Fruit fly (Drosophila melanogaster) Kc167 (cell line): ENCODE results near the gene Zaf1.

Source experiments
- Myc ChIP-seq: fragments of >200 bp; optimal IDR thresholded peaks from 2 replicates; lab custom pipeline; 2017; ENCODE audit warnings: missing external identifiers
- Sin3A ChIP-seq: fragments of >200 bp; optimal IDR thresholded peaks from 2 replicates; lab custom pipeline; 2018; ENCODE audit warnings: missing external identifiers
- h ChIP-seq: fragments of >200 bp; optimal IDR thresholded peaks from 3 replicates; lab custom pipeline; 2018; ENCODE audit warnings: missing external identifiers
- insv ChIP-seq: fragments of >200 bp; optimal IDR thresholded peaks from 3 replicates; lab custom pipeline; 2018; ENCODE audit warnings: missing external identifiers
- psq ChIP-seq: fragments of >200 bp; optimal IDR thresholded peaks from 2 replicates; lab custom pipeline; 2017; ENCODE audit warnings: missing external identifiers
- ttk ChIP-seq: sonication (Bioruptor generic); optimal IDR thresholded peaks from 2 replicates; lab custom pipeline; 2017; ENCODE audit warnings: missing external identifiers

Gene Zaf1

dm6 chr3R:11612467-11612866 is 13.0 kb downstream of the Zaf1 start:
- no peak for TF ChIP-seq ttk (lab: Kevin White, UChicago)
- TF ChIP-seq insv: no peak
- TF ChIP-seq h (lab: Kevin White, UChicago): no peak
- no peak for TF ChIP-seq Myc (lab: Kevin White, UChicago)
- TF ChIP-seq Sin3A (lab: Kevin White, UChicago): no peak
- no peak for TF ChIP-seq psq (lab: Kevin White, UChicago)

- TF ChIP-seq psq (lab: Kevin White, UChicago) (no peak), ttk (lab: Kevin White, UChicago) (no peak), Myc (lab: Kevin White, UChicago) (no peak), Sin3A (lab: Kevin White, UChicago) (no peak)
Measured at dm6 chr3R:11606679-11607078, 18.8 kb downstream of the Zaf1 start.

- no peak for TF ChIP-seq h (lab: Kevin White, UChicago)
Measured at dm6 chr3R:11604654-11605436, 20.6 kb downstream of the Zaf1 start.

dm6 chr3R:11603136-11603535 is 22.3 kb downstream of the Zaf1 start:
- TF ChIP-seq h (lab: Kevin White, UChicago) (no peak), Myc (lab: Kevin White, UChicago) (no peak), psq (lab: Kevin White, UChicago) (no peak), ttk (lab: Kevin White, UChicago) (no peak), Sin3A (lab: Kevin White, UChicago) (no peak), insv (no peak)

dm6 chr3R:11595523-11595922 is 29.9 kb downstream of the Zaf1 start:
- TF ChIP-seq insv (no peak), Myc (lab: Kevin White, UChicago) (no peak), psq (lab: Kevin White, UChicago) (no peak), h (lab: Kevin White, UChicago) (no peak), ttk (lab: Kevin White, UChicago) (no peak), Sin3A (lab: Kevin White, UChicago) (no peak)

dm6 chr3R:11589764-11590358 is 35.6 kb downstream of the Zaf1 start, which contains the start of gene CG6791:
Gene CG6791, minus strand, starts transcription at chr3R:11590146.
- TF ChIP-seq Myc (lab: Kevin White, UChicago) (no peak), insv (no peak), psq (lab: Kevin White, UChicago) (no peak), Sin3A (lab: Kevin White, UChicago) (no peak), h (lab: Kevin White, UChicago) (no peak), ttk (lab: Kevin White, UChicago) (no peak)

dm6 chr3R:11582253-11582589 is 43.2 kb downstream of the Zaf1 start:
- TF ChIP-seq Sin3A (lab: Kevin White, UChicago) (no peak), psq (lab: Kevin White, UChicago) (no peak), Myc (lab: Kevin White, UChicago) (no peak), h (lab: Kevin White, UChicago) (no peak), ttk (lab: Kevin White, UChicago) (no peak), insv (no peak)

- TF ChIP-seq insv (no peak), ttk (lab: Kevin White, UChicago) (no peak)
Measured at dm6 chr3R:11581340-11582252, 43.8 kb downstream of the Zaf1 start, which contains the start of gene wkd. Gene wkd, plus strand, starts transcription at chr3R:11581576.

dm6 chr3R:11578645-11579044 is 46.8 kb downstream of the Zaf1 start, which contains the start of the genes CG6790 and CG5342:
Gene CG6790, minus strand, starts transcription at chr3R:11578745.
Gene CG5342, plus strand, starts transcription at chr3R:11578826.
- TF ChIP-seq Myc (lab: Kevin White, UChicago): no peak
- no peak for TF ChIP-seq insv
- TF ChIP-seq h (lab: Kevin White, UChicago): no peak
- TF ChIP-seq psq (lab: Kevin White, UChicago): no peak
- no peak for TF ChIP-seq ttk (lab: Kevin White, UChicago)
- no peak for TF ChIP-seq Sin3A (lab: Kevin White, UChicago)
